Worm (Caenorhabditis elegans) whole organism, mixed stage, embryonic: ENCODE data around the gene srd-2.

Experiments used
- M03D4.4 ChIP-seq: sonication (generic microtip); optimal IDR thresholded peaks from 2 replicates; lab custom pipeline; 2017; ENCODE audit warnings: mild to moderate bottlenecking, missing genetic modification characterization, missing compliant biosample characterization
- bed-3 ChIP-seq: fragments of 200-800 bp; sonication (Bioruptor generic); optimal IDR thresholded peaks from 3 replicates; lab custom pipeline; 2018; ENCODE audit warnings: mild to moderate bottlenecking, missing genetic modification characterization, moderate library complexity, missing compliant biosample characterization
- ceh-39 ChIP-seq: fragments of 150-350 bp; optimal IDR thresholded peaks from 2 replicates; lab custom pipeline; 2014; ENCODE audit warnings: missing biosample characterization, missing genetic modification characterization
- ceh-43 ChIP-seq: fragments of 200-800 bp; sonication (Bioruptor generic); optimal IDR thresholded peaks from 2 replicates; lab custom pipeline; 2018; ENCODE audit warnings: mild to moderate bottlenecking, missing genetic modification characterization, moderate library complexity, missing compliant biosample characterization
- ceh-83 ChIP-seq: fragments of 200-800 bp; sonication (Bioruptor generic); optimal IDR thresholded peaks from 2 replicates; lab custom pipeline; 2018; ENCODE audit warnings: mild to moderate bottlenecking, missing genetic modification characterization, missing compliant biosample characterization
- ces-1 ChIP-seq: fragments of 150-350 bp; optimal IDR thresholded peaks from 2 replicates; lab custom pipeline; 2014; ENCODE audit warnings: missing biosample characterization, missing genetic modification reagents, missing genetic modification characterization
- drap-1 ChIP-seq: fragments of 200-800 bp; sonication (Bioruptor generic); optimal IDR thresholded peaks from 3 replicates; lab custom pipeline; 2018; ENCODE audit warnings: mild to moderate bottlenecking, missing genetic modification characterization, missing compliant biosample characterization
- elt-3 ChIP-seq: fragments of 150-350 bp; optimal IDR thresholded peaks from 2 replicates; lab custom pipeline; 2014; ENCODE audit warnings: missing biosample characterization, missing genetic modification characterization
- ham-2 ChIP-seq: fragments of 200-800 bp; sonication (Bioruptor generic); optimal IDR thresholded peaks from 2 replicates; lab custom pipeline; 2018; ENCODE audit warnings: mild to moderate bottlenecking, missing genetic modification characterization, missing compliant biosample characterization
- hlh-1 ChIP-seq: fragments of 150-350 bp; optimal IDR thresholded peaks from 2 replicates; lab custom pipeline; 2014; ENCODE audit warnings: missing biosample characterization, missing genetic modification reagents, missing genetic modification characterization
- lin-13 ChIP-seq: fragments of 150-350 bp; optimal IDR thresholded peaks from 2 replicates; lab custom pipeline; 2014; ENCODE audit warnings: missing biosample characterization, missing genetic modification characterization
- lin-32 ChIP-seq: fragments of 200-800 bp; sonication (Bioruptor generic); optimal IDR thresholded peaks from 2 replicates; lab custom pipeline; 2018; ENCODE audit warnings: mild to moderate bottlenecking, missing genetic modification characterization, missing compliant biosample characterization
- lsy-2 ChIP-seq: fragments of 150-350 bp; optimal IDR thresholded peaks from 2 replicates; lab custom pipeline; 2014; ENCODE audit warnings: missing biosample characterization, missing genetic modification characterization
- mab-5 ChIP-seq: fragments of 150-350 bp; optimal IDR thresholded peaks from 2 replicates; lab custom pipeline; 2014; ENCODE audit warnings: missing biosample characterization, missing genetic modification characterization
- mep-1 ChIP-seq: fragments of 150-350 bp; optimal IDR thresholded peaks from 2 replicates; lab custom pipeline; 2017; ENCODE audit warnings: missing biosample characterization, missing genetic modification reagents, missing genetic modification characterization, inconsistent platforms
- mls-2 ChIP-seq: sonication (generic microtip); optimal IDR thresholded peaks from 2 replicates; lab custom pipeline; 2016; ENCODE audit warnings: mild to moderate bottlenecking, missing genetic modification characterization, moderate library complexity, missing compliant biosample characterization
- nhr-12 ChIP-seq: fragments of 150-350 bp; optimal IDR thresholded peaks from 2 replicates; lab custom pipeline; 2014; ENCODE audit warnings: missing biosample characterization, missing genetic modification characterization
- nhr-2 ChIP-seq: fragments of 150-350 bp; optimal IDR thresholded peaks from 2 replicates; lab custom pipeline; 2014; ENCODE audit warnings: missing biosample characterization, missing genetic modification characterization
- nhr-237 ChIP-seq: fragments of 150-350 bp; optimal IDR thresholded peaks from 2 replicates; lab custom pipeline; 2014; ENCODE audit warnings: missing biosample characterization, missing genetic modification characterization
- nhr-28 ChIP-seq: fragments of 150-350 bp; optimal IDR thresholded peaks from 2 replicates; lab custom pipeline; 2014; ENCODE audit warnings: missing biosample characterization, missing genetic modification characterization
- nhr-76 ChIP-seq: sonication (generic microtip); optimal IDR thresholded peaks from 2 replicates; lab custom pipeline; 2017; ENCODE audit warnings: missing biosample characterization, missing genetic modification characterization
- pha-4 ChIP-seq: fragments of 150-350 bp; optimal IDR thresholded peaks from 2 replicates; lab custom pipeline; 2018; ENCODE audit warnings: missing biosample characterization, missing genetic modification reagents, missing genetic modification characterization
- sem-2 ChIP-seq: fragments of 200-800 bp; sonication (Bioruptor generic); optimal IDR thresholded peaks from 2 replicates; lab custom pipeline; 2018; ENCODE audit warnings: mild to moderate bottlenecking, missing genetic modification characterization, missing compliant biosample characterization
- sptf-1 ChIP-seq: sonication (generic microtip); optimal IDR thresholded peaks from 2 replicates; lab custom pipeline; 2017; ENCODE audit warnings: mild to moderate bottlenecking, missing genetic modification characterization, moderate library complexity, missing compliant biosample characterization
- tbx-8 ChIP-seq: fragments of 200-800 bp; sonication (Bioruptor generic); optimal IDR thresholded peaks from 2 replicates; lab custom pipeline; 2018; ENCODE audit warnings: mild to moderate bottlenecking, missing genetic modification characterization, moderate library complexity, missing compliant biosample characterization
- unc-120 ChIP-seq: sonication (generic microtip); optimal IDR thresholded peaks from 2 replicates; lab custom pipeline; 2017; ENCODE audit warnings: missing genetic modification characterization, missing compliant biosample characterization; ENCODE audit not compliant: poor library complexity, severe bottlenecking
- unc-39 ChIP-seq: fragments of 150-350 bp; optimal IDR thresholded peaks from 2 replicates; lab custom pipeline; 2014; ENCODE audit warnings: missing biosample characterization, missing genetic modification characterization
- unc-62 ChIP-seq: fragments of 150-350 bp; optimal IDR thresholded peaks from 2 replicates; lab custom pipeline; 2014; ENCODE audit warnings: missing biosample characterization, missing genetic modification reagents, missing genetic modification characterization
- ztf-11 ChIP-seq: fragments of 150-350 bp; optimal IDR thresholded peaks from 2 replicates; lab custom pipeline; 2014; ENCODE audit warnings: missing biosample characterization, missing genetic modification characterization

Gene srd-2

DNA sequence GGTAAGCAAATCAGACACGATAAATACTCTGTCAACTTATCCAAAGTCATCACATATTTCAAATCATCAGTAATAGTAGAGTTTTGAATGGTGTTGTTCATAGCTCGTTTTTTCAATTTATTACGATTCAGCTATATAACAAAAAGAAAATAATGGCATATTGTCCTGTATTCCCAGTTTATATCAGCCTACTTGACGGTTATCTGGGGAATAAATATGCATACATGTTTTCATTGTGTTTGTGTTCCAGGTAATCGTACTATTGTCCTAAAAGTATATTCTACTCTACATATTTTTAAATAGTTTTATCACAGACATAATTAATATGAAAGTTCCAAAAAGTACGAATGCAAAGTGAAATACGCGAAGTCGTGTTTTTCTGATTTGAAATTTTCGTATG lies at the start of gene srd-2:
Gene srd-2 (minus strand): TSS at position 101 of the 400 bp plus-strand sequence.
- no peak for TF ChIP-seq nhr-28 (tag; lab: Kevin White, UChicago)
- no peak for TF ChIP-seq ceh-43 (GFP tag; lab: Kevin White, UChicago)
- TF ChIP-seq ztf-11 (tag; lab: Kevin White, UChicago), result no peak
- TF ChIP-seq ceh-83, result no peak
- no peak for TF ChIP-seq nhr-2 (tag; lab: Kevin White, UChicago)
- no peak for TF ChIP-seq unc-120 (tag; lab: Kevin White, UChicago)
- TF ChIP-seq, all 35 proteins: peak for 0

- TF ChIP-seq sptf-1 (tag; lab: Kevin White, UChicago) (no peak), nhr-12 (tag; lab: Kevin White, UChicago) (no peak), lin-13 (tag; lab: Kevin White, UChicago) (no peak), unc-39 (tag; lab: Kevin White, UChicago) (no peak), elt-3 (no peak), ham-2 (GFP tag; lab: Kevin White, UChicago) (no peak), mep-1 (no peak)
Measured at ce11 chrII:10234398-10234797, 46.7 kb upstream of the srd-2 start, which contains the start of gene ubxn-5. Gene ubxn-5 (minus strand): TSS chrII:10234498.

DNA sequence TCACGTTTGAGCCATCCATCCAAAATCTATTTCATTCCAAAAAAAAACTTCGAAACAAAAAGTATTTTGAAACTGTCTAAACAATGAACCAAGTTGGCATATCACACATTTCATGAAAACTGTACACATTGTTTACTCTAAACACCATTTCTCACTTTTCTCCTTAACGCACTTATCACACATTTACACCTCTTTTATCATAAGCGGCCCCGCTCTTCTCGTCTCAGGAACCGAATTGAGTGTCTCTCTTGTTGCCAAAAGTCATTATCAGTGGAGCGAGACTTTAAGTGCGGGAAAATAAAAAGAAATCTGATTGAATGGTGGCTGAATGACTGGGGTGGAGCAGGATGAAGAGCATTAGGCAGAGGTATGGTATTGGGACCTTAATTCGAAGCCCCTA lies 44.2 kb upstream of the srd-2 start:
- no peak for TF ChIP-seq ceh-83
- TF ChIP-seq lin-32, result no peak
- TF ChIP-seq nhr-237, result no peak

DNA sequence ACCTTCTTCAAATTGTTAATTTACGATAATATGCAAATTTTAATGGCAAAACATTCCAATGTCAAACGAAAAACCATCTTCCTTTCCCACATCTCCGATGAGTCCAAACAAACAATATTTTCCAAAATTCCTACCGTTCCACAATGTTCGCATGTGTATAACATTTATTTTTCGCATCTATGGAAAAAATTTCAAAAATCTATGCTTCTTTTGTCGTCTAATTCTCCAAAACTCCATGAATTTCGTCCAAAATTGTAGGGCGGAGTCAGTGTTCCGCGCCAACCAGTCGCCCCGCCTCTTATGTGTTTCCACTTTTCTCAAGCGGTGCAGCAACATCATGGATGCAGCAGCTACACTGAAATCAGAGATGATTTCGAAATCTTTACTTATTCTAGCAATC lies 43.3 kb upstream of the srd-2 start, which contains the start of gene T01E8.8:
Gene T01E8.8 (plus strand): TSS at position 301 of the 400 bp plus-strand sequence.
- TF ChIP-seq ces-1 (GFP tag; lab: Kevin White, UChicago) (no peak), drap-1 (GFP tag; lab: Kevin White, UChicago) (no peak), lsy-2 (tag; lab: Kevin White, UChicago) (no peak), tbx-8 (no peak), nhr-2 (tag; lab: Kevin White, UChicago) (no peak), unc-62 (no peak)

DNA sequence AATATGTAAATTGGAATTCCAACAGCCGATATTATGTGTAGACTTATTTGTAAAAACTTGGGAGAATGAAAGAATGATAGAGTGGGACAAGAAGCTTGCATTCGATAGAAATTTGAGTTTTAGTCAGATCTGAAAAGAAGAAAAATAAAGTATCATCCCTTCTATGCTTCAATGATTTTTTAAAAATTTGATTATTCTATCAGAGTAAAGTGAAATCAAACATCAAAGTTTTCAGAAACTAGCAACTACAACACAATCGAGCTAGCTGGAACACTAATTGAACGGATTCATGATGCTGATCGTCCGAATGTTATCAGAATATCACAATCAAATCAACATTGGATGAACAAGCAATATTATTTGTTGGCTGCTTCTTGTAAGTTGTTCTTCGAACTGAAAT lies 39.3 kb upstream of the srd-2 start, which contains the start of gene srh-135:
Gene srh-135 (minus strand): TSS at position 101 of the 400 bp plus-strand sequence.
- TF ChIP-seq nhr-76 (no peak), nhr-237 (no peak), sem-2 (GFP tag; lab: Kevin White, UChicago) (no peak), mab-5 (no peak), lsy-2 (tag; lab: Kevin White, UChicago) (no peak), unc-120 (tag; lab: Kevin White, UChicago) (no peak), ztf-11 (tag; lab: Kevin White, UChicago) (no peak)

- no peak for TF ChIP-seq nhr-12 (tag; lab: Kevin White, UChicago)
- TF ChIP-seq pha-4 (tag; lab: Kevin White, UChicago), result no peak
- TF ChIP-seq ces-1 (GFP tag; lab: Kevin White, UChicago), result no peak
- no peak for TF ChIP-seq lsy-2 (tag; lab: Kevin White, UChicago)
Measured at ce11 chrII:10222577-10222976, 34.9 kb upstream of the srd-2 start, which contains the start of gene plc-3. Gene plc-3 (plus strand): TSS chrII:10222877.

DNA sequence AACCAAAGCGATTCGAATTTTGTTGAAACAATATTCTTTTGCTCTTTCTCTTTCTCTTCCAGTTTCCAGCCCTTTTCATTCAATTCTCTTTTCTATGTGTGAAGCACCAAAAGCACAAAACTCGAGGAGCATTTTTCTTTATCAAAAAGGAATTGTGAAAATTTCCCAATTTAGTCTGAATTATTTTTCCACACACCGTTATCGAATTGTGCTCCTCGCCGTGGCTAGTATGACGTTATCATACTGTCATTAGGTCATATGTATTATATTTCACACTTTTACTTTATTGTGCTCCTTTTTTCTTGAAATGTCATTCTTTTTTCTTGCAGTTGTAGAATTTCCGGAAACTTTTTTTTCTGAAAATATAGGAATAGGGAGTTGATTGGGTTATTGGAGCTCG lies 33.9 kb upstream of the srd-2 start:
- no peak for TF ChIP-seq ceh-39 (tag; lab: Kevin White, UChicago)
- TF ChIP-seq nhr-28 (tag; lab: Kevin White, UChicago), result no peak
- no peak for TF ChIP-seq sem-2 (GFP tag; lab: Kevin White, UChicago)
- no peak for TF ChIP-seq nhr-2 (tag; lab: Kevin White, UChicago)
- TF ChIP-seq mep-1, result no peak
- TF ChIP-seq sptf-1 (tag; lab: Kevin White, UChicago), result no peak
- TF ChIP-seq M03D4.4, result no peak
- no peak for TF ChIP-seq ces-1 (GFP tag; lab: Kevin White, UChicago)
- no peak for TF ChIP-seq mls-2 (tag; lab: Kevin White, UChicago)
- TF ChIP-seq bed-3 (GFP tag; lab: Kevin White, UChicago), result no peak
- TF ChIP-seq hlh-1, result no peak
- TF ChIP-seq ham-2 (GFP tag; lab: Kevin White, UChicago), result no peak
- no peak for TF ChIP-seq lin-32
- no peak for TF ChIP-seq lsy-2 (tag; lab: Kevin White, UChicago)
- no peak for TF ChIP-seq nhr-237
- no peak for TF ChIP-seq lin-13 (tag; lab: Kevin White, UChicago)
